Worm (Caenorhabditis elegans) whole organism, L4/young adult: ENCODE measurements around the gene H08J19.1.

Experiments
- W03F9.2 ChIP-seq: fragments of 150-350 bp; optimal IDR thresholded peaks from 2 replicates; lab custom pipeline; 2014; ENCODE audit warnings: missing biosample characterization, missing genetic modification characterization
- dao-5 ChIP-seq: sonication (generic microtip); optimal IDR thresholded peaks from 2 replicates; lab custom pipeline; 2016; ENCODE audit warnings: missing genotype, missing genetic modification characterization, moderate library complexity, missing compliant biosample characterization
- him-1 ChIP-seq: sonication (generic microtip); optimal IDR thresholded peaks from 2 replicates; lab custom pipeline; 2016; ENCODE audit warnings: missing genotype, missing genetic modification reagents, missing genetic modification characterization, missing compliant biosample characterization

DNA sequence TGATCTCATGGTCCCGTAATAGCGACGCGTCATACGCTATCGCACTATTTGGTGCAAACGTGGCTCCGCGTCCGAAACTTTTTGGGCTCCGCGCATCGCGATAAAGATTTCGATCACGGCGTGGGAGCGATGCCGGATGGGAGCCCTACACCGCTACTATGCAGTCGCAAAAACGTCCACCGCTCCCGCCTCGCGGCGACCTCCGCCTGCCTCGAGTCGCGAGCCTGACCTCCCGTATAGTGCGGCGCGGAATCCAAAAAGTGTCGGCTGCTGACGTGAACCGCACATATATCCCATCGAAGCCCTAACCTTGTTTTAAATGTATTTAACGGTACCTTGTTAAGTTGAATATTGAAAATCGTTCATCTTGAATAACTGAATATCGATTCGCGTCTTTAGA is 7.7 kb downstream of the H08J19.1 start:
- TF ChIP-seq W03F9.2 (tag; lab: Kevin White, UChicago) (no peak), him-1 (no peak), dao-5 (no peak)
